Worm (Caenorhabditis elegans): ENCODE results near the gene flp-5.

ce11 chrX:8563663-8564450 is 35.8 kb downstream of the flp-5 start:
- TF ChIP-seq ceh-82 (tag; optimal IDR thresholded peaks at IDR 0.05) (no peak), nhr-28 (tag; optimal IDR thresholded peaks at IDR 0.05) (peak; percentile 44), aly-2 (tag; optimal IDR thresholded peaks at IDR 0.05) (no peak), egl-43 (GFP tag; IDR thresholded peaks at IDR 0.05) (no peak), nhr-11 (tag; optimal IDR thresholded peaks at IDR 0.05) (no peak), mep-1 (tag; optimal IDR thresholded peaks at IDR 0.05) (no peak), lir-3 (tag; optimal IDR thresholded peaks at IDR 0.05) (no peak), egl-27 (tag; optimal IDR thresholded peaks at IDR 0.05) (no peak), ZK546.5 (tag; optimal IDR thresholded peaks at IDR 0.05) (no peak), jun-1 (tag; optimal IDR thresholded peaks at IDR 0.05) (no peak), snpc-4 (tag; optimal IDR thresholded peaks at IDR 0.05) (no peak), attf-4 (tag; optimal IDR thresholded peaks at IDR 0.05) (no peak), mdl-1 (tag; optimal IDR thresholded peaks at IDR 0.05) (no peak), nhr-77 (tag; optimal IDR thresholded peaks at IDR 0.05) (no peak)
